Fruit fly (Drosophila melanogaster) whole organism, embryonic: ENCODE results near the gene CG31189.

ENCODE experiments used
- Awh ChIP-seq: fragments of 200-800 bp; sonication (Bioruptor generic); IDR thresholded peaks from 2 replicates; pipeline ENCODE4, ENCODE4 v1.3.6; 2022; ENCODE audit warnings: missing biosample characterization, missing genetic modification characterization
- Blimp-1 ChIP-seq: fragments of 200-800 bp; sonication (Bioruptor generic); optimal IDR thresholded peaks from 3 replicates; lab custom pipeline; 2018; ENCODE audit warnings: missing biosample characterization, missing genetic modification characterization, mild to moderate bottlenecking, moderate library complexity, missing genetic modification reagents
- CG10431 ChIP-seq: fragments of 200-800 bp; sonication (Bioruptor generic); optimal IDR thresholded peaks from 3 replicates; lab custom pipeline; 2018; ENCODE audit warnings: missing biosample characterization, mild to moderate bottlenecking, missing genetic modification characterization
- CG10543 ChIP-seq: fragments of 200-800 bp; sonication (Bioruptor generic); optimal IDR thresholded peaks from 3 replicates; lab custom pipeline; 2017; ENCODE audit warnings: missing biosample characterization, mild to moderate bottlenecking, missing genetic modification characterization, moderate library complexity
- CG11456 ChIP-seq: fragments of 200-800 bp; sonication (Bioruptor generic); IDR thresholded peaks from 3 replicates; pipeline ENCODE4 v1.3.6; 2022; ENCODE audit warnings: missing biosample characterization, missing genetic modification characterization
- CG12071 ChIP-seq: fragments of 200-800 bp; sonication (Bioruptor generic); optimal IDR thresholded peaks from 3 replicates; lab custom pipeline; 2018; ENCODE audit warnings: missing biosample characterization, mild to moderate bottlenecking, missing genetic modification characterization
- CG13624 ChIP-seq: fragments of 200-800 bp; sonication (Bioruptor generic); optimal IDR thresholded peaks from 2 replicates; lab custom pipeline; 2016; ENCODE audit warnings: missing biosample characterization, missing genetic modification characterization
- CG14710 ChIP-seq: fragments of 200-800 bp; sonication (Bioruptor generic); optimal IDR thresholded peaks from 3 replicates; lab custom pipeline; 2019; ENCODE audit warnings: missing biosample characterization, mild to moderate bottlenecking, missing genetic modification characterization, moderate library complexity
- CG14860 ChIP-seq: fragments of 200-800 bp; sonication (Bioruptor generic); IDR thresholded peaks from 3 replicates; pipeline ENCODE4 v1.3.6; 2022; ENCODE audit warnings: missing biosample characterization, missing genetic modification characterization; ENCODE audit not compliant: partially characterized antibody
- CG15514 ChIP-seq: fragments of 200-800 bp; sonication (Bioruptor generic); optimal IDR thresholded peaks from 3 replicates; lab custom pipeline; 2017; ENCODE audit warnings: missing biosample characterization, missing genetic modification characterization, mild to moderate bottlenecking, moderate library complexity, missing genetic modification reagents
- CG1647 ChIP-seq: fragments of 200-800 bp; sonication (Bioruptor generic); optimal IDR thresholded peaks from 3 replicates; lab custom pipeline; 2016; ENCODE audit warnings: missing biosample characterization, missing genetic modification characterization
- CG16779 ChIP-seq: fragments of 200-800 bp; sonication (Bioruptor generic); IDR thresholded peaks from 2 replicates; pipeline ENCODE4 v1.3.6; 2022; ENCODE audit warnings: missing biosample characterization, missing genetic modification characterization
- CG18599 ChIP-seq: fragments of 200-800 bp; sonication (Bioruptor generic); optimal IDR thresholded peaks from 3 replicates; lab custom pipeline; 2017; ENCODE audit warnings: missing biosample characterization, missing genetic modification characterization, mild to moderate bottlenecking, moderate library complexity, missing genetic modification reagents
- CG2129 ChIP-seq: fragments of 200-800 bp; sonication (Bioruptor generic); IDR thresholded peaks from 2 replicates; pipeline ENCODE4 v1.3.6; 2022; ENCODE audit warnings: missing biosample characterization, missing genetic modification characterization; ENCODE audit not compliant: partially characterized antibody
- CG33213 ChIP-seq: fragments of 200-800 bp; sonication (Bioruptor generic); optimal IDR thresholded peaks from 3 replicates; lab custom pipeline; 2016; ENCODE audit warnings: missing biosample characterization, missing genetic modification characterization
- CG42726 ChIP-seq: fragments of 200-800 bp; sonication (Bioruptor generic); IDR thresholded peaks from 2 replicates; pipeline ENCODE4 v1.3.6; 2022; ENCODE audit warnings: missing biosample characterization, missing genetic modification characterization; ENCODE audit not compliant: partially characterized antibody
- CG7271 ChIP-seq: fragments of 200-800 bp; sonication (Bioruptor generic); optimal IDR thresholded peaks from 2 replicates; lab custom pipeline; 2018; ENCODE audit warnings: missing biosample characterization, mild to moderate bottlenecking, missing genetic modification characterization, moderate library complexity
- CG8765 ChIP-seq: fragments of 200-800 bp; sonication (Bioruptor generic); IDR thresholded peaks from 2 replicates; pipeline ENCODE4 v1.3.6; 2022; ENCODE audit warnings: missing biosample characterization, missing genetic modification characterization
- D19A ChIP-seq: fragments of 200-800 bp; optimal IDR thresholded peaks from 3 replicates; lab custom pipeline; 2019; ENCODE audit warnings: missing biosample characterization, mild to moderate bottlenecking, missing genetic modification characterization, moderate library complexity
- Gug ChIP-seq: fragments of 200-800 bp; sonication (Bioruptor generic); IDR thresholded peaks from 4 replicates; pipeline ENCODE4 v1.3.6; 2022; ENCODE audit warnings: missing biosample characterization, missing genetic modification characterization
- HLH3B ChIP-seq: fragments of 200-800 bp; sonication (Bioruptor generic); IDR thresholded peaks from 2 replicates; pipeline ENCODE4 v1.3.6; 2022; ENCODE audit warnings: missing biosample characterization, missing genetic modification characterization
- HLHmδ ChIP-seq: fragments of 200-800 bp; sonication (Bioruptor generic); optimal IDR thresholded peaks from 2 replicates; lab custom pipeline; 2018; ENCODE audit warnings: missing biosample characterization, mild to moderate bottlenecking, missing genetic modification characterization, moderate library complexity
- Hey ChIP-seq: fragments of 200-800 bp; sonication (Bioruptor generic); optimal IDR thresholded peaks from 3 replicates; lab custom pipeline; 2018; ENCODE audit warnings: missing biosample characterization, mild to moderate bottlenecking, missing genetic modification characterization
- Hr78 ChIP-seq, 2 experiments: fragments of 200-800 bp in 1 of 2; fragments of >200 bp in 1 of 2; sonication (Bioruptor generic) in 1 of 2; optimal IDR thresholded peaks; 2 replicates each; lab custom pipeline; 2017 to 2019; ENCODE audit warnings: missing biosample characterization in 2 of 2, missing genetic modification characterization in 2 of 2, mild to moderate bottlenecking in 1 of 2, moderate library complexity in 1 of 2
- Med ChIP-seq: fragments of 200-800 bp; sonication (Bioruptor generic); peaks from one replicate; lab custom pipeline; 2016; ENCODE audit warnings: missing biosample characterization, missing genetic modification characterization, mild to moderate bottlenecking, inconsistent platforms, moderate library complexity
- NfI ChIP-seq: fragments of 200-800 bp; sonication (Bioruptor generic); optimal IDR thresholded peaks from 3 replicates; lab custom pipeline; 2018; ENCODE audit warnings: missing biosample characterization, mild to moderate bottlenecking, missing genetic modification characterization, moderate library complexity
- Rfx ChIP-seq: fragments of 200-800 bp; sonication (Bioruptor generic); IDR thresholded peaks from 2 replicates; pipeline ENCODE4 v1.3.6; 2022; ENCODE audit warnings: missing biosample characterization, missing genetic modification characterization
- chinmo ChIP-seq: fragments of 200-800 bp; sonication (Bioruptor generic); IDR thresholded peaks from 4 replicates; pipeline ENCODE4 v1.3.6; 2022; ENCODE audit warnings: missing biosample characterization, missing genetic modification characterization; ENCODE audit not compliant: partially characterized antibody
- ci ChIP-seq: fragments of 200-800 bp; sonication (Bioruptor generic); IDR thresholded peaks from 3 replicates; pipeline ENCODE4 v1.3.6; 2022; ENCODE audit warnings: missing biosample characterization, missing genetic modification characterization
- cwo ChIP-seq: fragments of 200-800 bp; sonication (Bioruptor generic); optimal IDR thresholded peaks from 3 replicates; lab custom pipeline; 2017; ENCODE audit warnings: missing biosample characterization, missing genetic modification characterization, mild to moderate bottlenecking, moderate library complexity, missing genetic modification reagents
- danr ChIP-seq: fragments of 200-800 bp; sonication (Bioruptor generic); IDR thresholded peaks from 2 replicates; pipeline ENCODE4 v1.3.6; 2022; ENCODE audit warnings: missing biosample characterization, missing genetic modification characterization
- disco-r ChIP-seq: fragments of 200-800 bp; sonication (Bioruptor generic); optimal IDR thresholded peaks from 2 replicates; lab custom pipeline; 2016; ENCODE audit warnings: missing biosample characterization, missing genetic modification characterization
- dpn ChIP-seq, 2 experiments: fragments of 200-800 bp; sonication (Bioruptor generic); optimal IDR thresholded peaks; 3 replicates each; lab custom pipeline; 2016; ENCODE audit warnings: missing biosample characterization in 2 of 2, missing genetic modification characterization in 2 of 2
- exex ChIP-seq: fragments of 200-800 bp; sonication (Bioruptor generic); optimal IDR thresholded peaks from 4 replicates; lab custom pipeline; 2018; ENCODE audit warnings: missing biosample characterization, mild to moderate bottlenecking, missing genetic modification characterization, moderate library complexity
- gcm ChIP-seq: fragments of 200-800 bp; sonication (Bioruptor generic); optimal IDR thresholded peaks from 2 replicates; lab custom pipeline; 2019; ENCODE audit warnings: missing biosample characterization, mild to moderate bottlenecking, missing genetic modification characterization, moderate library complexity
- gfzf ChIP-seq: fragments of 200-800 bp; sonication (Bioruptor generic); optimal IDR thresholded peaks from 2 replicates; lab custom pipeline; 2016; ENCODE audit warnings: missing biosample characterization, mild to moderate bottlenecking, missing genetic modification characterization, moderate library complexity
- grn ChIP-seq: fragments of 200-800 bp; sonication (Bioruptor generic); optimal IDR thresholded peaks from 3 replicates; lab custom pipeline; 2017; ENCODE audit warnings: missing biosample characterization, missing genetic modification characterization
- gsb-n ChIP-seq: fragments of 200-800 bp; sonication (Bioruptor generic); optimal IDR thresholded peaks from 3 replicates; lab custom pipeline; 2018; ENCODE audit warnings: missing biosample characterization, mild to moderate bottlenecking, missing genetic modification characterization
- ind ChIP-seq: fragments of 200-800 bp; sonication (Bioruptor generic); optimal IDR thresholded peaks from 3 replicates; lab custom pipeline; 2016; ENCODE audit warnings: missing biosample characterization, missing genetic modification characterization
- kah ChIP-seq: fragments of 200-800 bp; sonication (Bioruptor generic); optimal IDR thresholded peaks from 2 replicates; lab custom pipeline; 2018; ENCODE audit warnings: missing biosample characterization, mild to moderate bottlenecking, missing genetic modification characterization
- lola ChIP-seq, 3 experiments: fragments of >200 bp in 2 of 3; fragments of 200-800 bp in 1 of 3; sonication (Bioruptor generic) in 1 of 3; optimal IDR thresholded peaks; 2 replicates each; lab custom pipeline; 2017 to 2019; ENCODE audit warnings: missing biosample characterization in 3 of 3, missing genetic modification characterization in 3 of 3, mild to moderate bottlenecking in 1 of 3, moderate library complexity in 1 of 3
- mam ChIP-seq: fragments of 200-800 bp; sonication (Bioruptor generic); optimal IDR thresholded peaks from 3 replicates; lab custom pipeline; 2016; ENCODE audit warnings: missing biosample characterization, missing genetic modification characterization
- mirr ChIP-seq: fragments of 200-800 bp; sonication (Bioruptor generic); optimal IDR thresholded peaks from 3 replicates; lab custom pipeline; 2018; ENCODE audit warnings: missing biosample characterization, mild to moderate bottlenecking, missing genetic modification characterization
- nerfin-1 ChIP-seq: fragments of 200-800 bp; sonication (Bioruptor generic); optimal IDR thresholded peaks from 3 replicates; lab custom pipeline; 2019; ENCODE audit warnings: missing biosample characterization, mild to moderate bottlenecking, missing genetic modification characterization, moderate library complexity
- sd ChIP-seq: fragments of 200-800 bp; sonication (Bioruptor generic); optimal IDR thresholded peaks from 3 replicates; lab custom pipeline; 2018; ENCODE audit warnings: missing biosample characterization, mild to moderate bottlenecking, missing genetic modification characterization, moderate library complexity
- sob ChIP-seq: fragments of 200-800 bp; sonication (Bioruptor generic); IDR thresholded peaks from 2 replicates; pipeline ENCODE4 v1.3.6; 2022; ENCODE audit warnings: missing biosample characterization, missing genetic modification characterization
- stwl ChIP-seq: fragments of 200-800 bp; sonication (Bioruptor generic); optimal IDR thresholded peaks from 3 replicates; lab custom pipeline; 2018; ENCODE audit warnings: missing biosample characterization, mild to moderate bottlenecking, missing genetic modification characterization, moderate library complexity
- sug ChIP-seq: fragments of 200-800 bp; optimal IDR thresholded peaks from 2 replicates; lab custom pipeline; 2019; ENCODE audit warnings: missing biosample characterization, mild to moderate bottlenecking, missing genetic modification characterization, moderate library complexity

Gene CG31189

DNA sequence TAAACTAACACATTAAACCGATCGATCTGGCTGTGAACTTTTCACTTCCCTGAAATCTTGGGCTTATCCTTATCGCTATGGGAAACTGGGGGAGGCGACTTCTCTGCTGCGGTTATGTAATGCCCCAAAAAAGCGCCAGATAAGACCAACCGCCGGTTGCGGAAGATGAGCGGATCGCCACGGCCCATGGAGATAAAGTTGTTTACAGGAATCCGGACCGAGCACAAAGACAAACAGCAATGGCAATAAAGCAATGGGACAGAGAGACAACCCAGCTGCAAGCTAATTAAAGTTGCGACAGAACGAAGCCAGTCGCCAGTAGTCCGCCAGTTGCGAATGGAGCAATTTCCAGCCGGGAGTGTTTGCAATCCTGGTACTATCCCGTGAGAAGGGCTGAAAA is 30.0 kb downstream of the CG31189 start, which contains the start of gene CG5697 (continued):
- TF ChIP-seq Awh (GFP tag; lab: Robert Waterston, UW) (0 out of 2 replicates have a peak, but pooled peaks have one; percentile 18), mirr (no peak), CG11456 (0 out of 3 replicates have a peak, but pooled peaks have one; percentile 27), disco-r (GFP tag; lab: Kevin White, UChicago) (no peak), CG18599 (peak; percentile 5), CG8765 (GFP tag; lab: Robert Waterston, UW) (no peak), HLHmδ (GFP tag; lab: Kevin White, UChicago) (no peak), Hey (tag; lab: Kevin White, UChicago) (no peak), gsb-n (tag; lab: Kevin White, UChicago) (no peak), Gug (GFP tag; lab: Robert Waterston, UW) (no peak), CG14860 (GFP tag; lab: Robert Waterston, UW) (no peak), CG16779 (GFP tag; lab: Robert Waterston, UW) (no peak), D19A (no peak), sd (tag; lab: Kevin White, UChicago) (no peak), NfI (GFP tag; lab: Kevin White, UChicago) (no peak), sob (GFP tag; lab: Robert Waterston, UW) (peak; percentile 29; the same call in 1 of the 2 replicates), CG33213 (GFP tag; lab: Kevin White, UChicago) (no peak), CG42726 (no peak), CG10543 (GFP tag; lab: Kevin White, UChicago) (peak; percentile 46), ind (no peak), CG2129 (GFP tag; lab: Robert Waterston, UW) (no peak), nerfin-1 (no peak), Med (GFP tag; lab: Kevin White, UChicago) (peak; percentile 68), CG10431 (GFP tag; lab: Kevin White, UChicago) (no peak), dpn (GFP tag; optimal IDR thresholded peaks at IDR 0.05; lab: Kevin White, UChicago) (no peak), ci (GFP tag; lab: Robert Waterston, UW) (peak; percentile 56; the same call in 1 of the 3 replicates), gcm (no peak), lola (GFP tag; optimal IDR thresholded peaks at IDR 0.05; lab: Kevin White, UChicago) (no peak)

DNA sequence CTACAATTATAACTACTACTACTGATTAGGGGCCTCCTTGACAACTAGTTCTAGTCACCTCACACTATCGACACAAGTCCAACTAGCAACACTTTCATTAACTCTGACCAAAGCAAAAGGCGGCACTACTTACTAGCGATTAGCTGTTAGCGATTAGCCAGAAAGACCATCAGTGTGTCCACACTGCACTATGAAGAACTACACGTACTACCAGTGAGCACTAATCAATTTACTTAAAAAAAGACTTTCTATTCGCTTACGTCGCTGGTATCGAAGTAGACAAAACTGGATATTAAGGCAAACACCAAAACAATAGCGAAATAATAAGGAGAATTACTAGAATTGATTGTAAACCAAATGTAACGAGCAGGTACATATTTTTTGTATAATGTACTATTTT is 31.9 kb downstream of the CG31189 start:
- TF ChIP-seq mam (GFP tag; lab: Kevin White, UChicago) (no peak), nerfin-1 (no peak), Med (GFP tag; lab: Kevin White, UChicago) (peak; percentile 50), CG14710 (peak; percentile 73), stwl (tag; lab: Kevin White, UChicago) (peak; percentile 93)

DNA sequence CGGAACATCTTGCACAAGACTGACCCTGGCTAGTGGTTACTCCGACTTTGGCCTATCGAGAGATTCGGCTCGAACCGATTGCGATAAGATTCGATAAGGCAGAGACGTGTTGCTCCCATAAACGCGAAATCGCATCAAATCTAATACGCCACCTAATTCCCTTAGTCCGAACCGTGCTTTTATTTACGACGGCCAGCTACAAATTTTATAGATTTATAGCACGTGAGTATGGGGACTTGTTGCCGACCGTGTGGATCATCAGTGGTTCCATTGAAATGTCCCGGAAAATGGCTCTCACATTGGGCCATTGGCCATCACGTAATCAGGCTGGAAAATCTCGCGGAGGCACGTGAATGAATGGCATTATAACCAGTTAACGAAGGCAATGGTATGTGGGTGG is 38.7 kb downstream of the CG31189 start, which contains the start of gene Alp5:
TSS of gene Alp5 (minus strand) at position 24 of the 400 bp plus-strand sequence.
- TF ChIP-seq exex (tag; lab: Kevin White, UChicago) (peak; percentile 78), chinmo (0 out of 4 replicates have a peak, but pooled peaks have one; percentile 33), Rfx (no peak), kah (GFP tag; lab: Kevin White, UChicago) (no peak), grn (peak; percentile 43), danr (no peak), CG12071 (GFP tag; lab: Kevin White, UChicago) (no peak), sug (tag; lab: Kevin White, UChicago) (peak; percentile 54), gfzf (no peak), cwo (GFP tag; lab: Kevin White, UChicago) (peak; percentile 89), CG7271 (tag; lab: Kevin White, UChicago) (no peak), Blimp-1 (no peak), CG15514 (GFP tag; lab: Kevin White, UChicago) (no peak), CG13624 (GFP tag; lab: Kevin White, UChicago) (no peak), CG1647 (no peak), sd (tag; lab: Kevin White, UChicago) (peak; percentile 2), HLH3B (GFP tag; lab: Robert Waterston, UW) (no peak), D19A (no peak), Hr78 (GFP tag; optimal IDR thresholded peaks at IDR 0.05; lab: Kevin White, UChicago) (no peak), ind (no peak)
